Worm (Caenorhabditis elegans): ENCODE data around the gene crn-3.

Gene crn-3

DNA sequence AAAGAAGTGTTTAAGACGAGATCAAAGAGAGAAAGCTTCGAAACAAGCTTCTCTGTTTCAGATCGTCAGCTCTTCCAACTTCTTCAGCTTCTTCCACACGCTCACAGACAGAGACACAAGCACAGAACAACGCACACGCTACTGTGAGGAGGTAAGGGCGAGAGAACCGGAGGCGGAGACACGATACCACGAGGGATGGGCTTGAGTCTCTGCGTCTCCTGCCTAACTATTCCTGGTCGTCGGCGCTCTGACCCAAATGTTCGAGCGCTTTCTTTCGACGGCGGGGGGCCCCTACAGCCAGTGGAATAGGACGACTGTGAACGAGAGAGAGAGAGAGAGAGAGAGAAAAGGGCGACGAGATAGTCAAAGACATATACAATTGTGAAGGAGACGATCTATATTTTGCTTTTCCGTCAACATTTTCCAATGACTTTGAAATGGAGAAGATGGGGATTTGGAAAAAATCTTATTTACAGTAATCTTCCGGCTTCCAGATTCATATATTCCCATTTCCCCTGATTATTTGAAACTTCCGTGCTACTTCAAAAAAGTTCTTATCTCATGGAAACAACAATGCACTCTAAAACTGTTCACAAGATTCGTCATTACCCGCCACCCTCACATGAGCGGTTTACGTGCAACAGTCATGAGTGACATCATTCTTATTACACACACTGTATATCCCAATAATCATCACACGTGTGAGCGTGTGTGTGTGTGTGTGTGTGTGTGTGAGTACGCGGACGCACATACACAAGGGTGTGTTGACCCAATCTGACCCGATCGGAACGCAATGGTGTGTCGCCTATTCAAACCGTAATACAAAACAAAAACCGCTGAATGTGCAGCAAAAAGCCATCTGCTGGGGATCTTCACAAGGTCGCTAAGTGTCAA, 38.8 kb upstream of the crn-3 start:
- TF ChIP-seq madf-5 (GFP tag; IDR thresholded peaks at IDR 0.05) (peak in 1 of 2 experiments; percentile 75; a peak in 1 of 4 replicates), cey-2 (tag; optimal IDR thresholded peaks at IDR 0.05; ENCODE audit: borderline replicate concordance, insufficient read depth) (peak; percentile 69), hlh-11 (tag; optimal IDR thresholded peaks at IDR 0.05) (peak; percentile 82), D1046.2 (GFP tag; IDR thresholded peaks at IDR 0.05) (no peak), egl-43 (GFP tag; IDR thresholded peaks at IDR 0.05) (peak; percentile 91), Y75B8A.6 (GFP tag; IDR thresholded peaks at IDR 0.05) (no peak), mdl-1 (tag; optimal IDR thresholded peaks at IDR 0.05) (peak; percentile 89 to 95), lin-38 (GFP tag; IDR thresholded peaks at IDR 0.05) (peak; percentile 66), pha-4 (GFP tag; IDR thresholded peaks at IDR 0.05) (peak; percentile 77), pha-4 (tag; optimal IDR thresholded peaks at IDR 0.05) (peak; percentile 79), ama-1 (optimal IDR thresholded peaks at IDR 0.05) (peak; percentile 97), ceh-32 (tag; optimal IDR thresholded peaks at IDR 0.05; ENCODE audit: poor library complexity) (no peak), nhr-77 (tag; optimal IDR thresholded peaks at IDR 0.05) (peak; percentile 49), vab-7 (GFP tag; IDR thresholded peaks at IDR 0.05) (0 out of 2 replicates have a peak, but pooled peaks have one; percentile 20), rbr-2 (tag; optimal IDR thresholded peaks at IDR 0.05) (peak; percentile 91), zfp-2 (tag; optimal IDR thresholded peaks at IDR 0.05) (peak; percentile 1), dmd-6 (GFP tag; IDR thresholded peaks at IDR 0.05) (peak; percentile 76), hmg-1.1 (GFP tag; IDR thresholded peaks at IDR 0.05) (peak; percentile 88), ZK546.5 (tag; optimal IDR thresholded peaks at IDR 0.05) (no peak), saeg-2 (GFP tag; IDR thresholded peaks at IDR 0.05) (0 out of 2 replicates have a peak, but pooled peaks have one; percentile 28), tra-1 (GFP tag; IDR thresholded peaks at IDR 0.05) (peak; percentile 31; the same call in 1 of the 2 replicates), snpc-1.2 (GFP tag; IDR thresholded peaks at IDR 0.05) (peak; percentile 54; the same call in 1 of the 2 replicates), sdz-12 (GFP tag; optimal IDR thresholded peaks at IDR 0.05) (no peak), daf-16 (GFP tag; optimal IDR thresholded peaks at IDR 0.05) (peak; percentile 19 to 21), daf-16 (tag; optimal IDR thresholded peaks at IDR 0.05) (peak; percentile 62), ztf-7 (tag; optimal IDR thresholded peaks at IDR 0.05) (peak; percentile 34), ctbp-1 (GFP tag; IDR thresholded peaks at IDR 0.05) (peak; percentile 86), zfp-3 (GFP tag; conservative IDR thresholded peaks at IDR 0.05) (peak; percentile 84), lin-13 (GFP tag; optimal IDR thresholded peaks at IDR 0.05) (peak; percentile 20), zip-2 (tag; optimal IDR thresholded peaks at IDR 0.05) (no peak), daf-8 (GFP tag; IDR thresholded peaks at IDR 0.05) (no peak), egl-27 (tag; optimal IDR thresholded peaks at IDR 0.05) (no peak), madf-9 (GFP tag; conservative IDR thresholded peaks at IDR 0.05) (peak; percentile 33; the same call in 1 of the 2 replicates), F10B5.3 (tag; optimal IDR thresholded peaks at IDR 0.05) (no peak), set-16 (GFP tag; IDR thresholded peaks at IDR 0.05) (peak; percentile 96), fkh-10 (GFP tag; optimal IDR thresholded peaks at IDR 0.05) (peak; percentile 88), Y48G9A.11 (GFP tag; IDR thresholded peaks at IDR 0.05) (no peak), F26F4.8 (GFP tag; conservative IDR thresholded peaks at IDR 0.05) (no peak), mep-1 (tag; optimal IDR thresholded peaks at IDR 0.05) (peak; percentile 89), R02D3.7 (tag; optimal IDR thresholded peaks at IDR 0.05) (no peak), snpc-4 (tag; optimal IDR thresholded peaks at IDR 0.05) (no peak), lin-15B (tag; optimal IDR thresholded peaks at IDR 0.05) (no peak), fos-1 (tag; optimal IDR thresholded peaks at IDR 0.05) (no peak), lin-39 (tag; optimal IDR thresholded peaks at IDR 0.05) (peak; percentile 76), arid-1 (GFP tag; conservative IDR thresholded peaks at IDR 0.05) (peak; percentile 67), dpl-1 (GFP tag; optimal IDR thresholded peaks at IDR 0.05) (peak; percentile 48), dve-1 (tag; optimal IDR thresholded peaks at IDR 0.05; ENCODE audit: insufficient read depth) (peak; percentile 71), nhr-237 (tag; optimal IDR thresholded peaks at IDR 0.05) (no peak), nhr-42 (GFP tag; IDR thresholded peaks at IDR 0.05) (peak; percentile 74)

All from whole organism, L4 larva.